Worm (Caenorhabditis elegans) whole organism, young adult: Measurements from ENCODE around the gene rps-2.

ENCODE experiments used
- C17E4.6 ChIP-seq: fragments of 200-800 bp; sonication (Bioruptor generic); IDR thresholded peaks from 2 replicates; pipeline ENCODE4 v1.3.6; 2022; ENCODE audit warnings: missing genetic modification reagents, missing genetic modification characterization, missing compliant biosample characterization
- F22D6.2 ChIP-seq: sonication (generic microtip); optimal IDR thresholded peaks from 2 replicates; lab custom pipeline; 2016; ENCODE audit warnings: mild to moderate bottlenecking, missing genetic modification characterization, missing compliant biosample characterization
- F23B12.7 ChIP-seq: sonication (generic microtip); optimal IDR thresholded peaks from 2 replicates; lab custom pipeline; 2017; ENCODE audit warnings: missing genetic modification characterization, mild to moderate bottlenecking, missing compliant biosample characterization, antibody characterized with exemption, moderate library complexity; ENCODE audit not compliant: insufficient read depth
- F33H1.4 ChIP-seq: fragments of 200-800 bp; sonication (Bioruptor generic); IDR thresholded peaks from 2 replicates; pipeline ENCODE4 v1.3.6; 2022; ENCODE audit warnings: missing genetic modification reagents, missing genetic modification characterization, missing compliant biosample characterization
- F37B4.10 ChIP-seq: fragments of 200-800 bp; sonication (Bioruptor generic); IDR thresholded peaks from 2 replicates; pipeline ENCODE4 v1.3.6; 2022; ENCODE audit warnings: missing genetic modification characterization, missing compliant biosample characterization
- F39B2.1 ChIP-seq: fragments of 200-800 bp; sonication (Bioruptor generic); IDR thresholded peaks from 2 replicates; pipeline ENCODE4 v1.3.6; 2022; ENCODE audit warnings: missing genetic modification reagents, missing genetic modification characterization, missing compliant biosample characterization
- F49E8.2 ChIP-seq: sonication (generic microtip); optimal IDR thresholded peaks from 3 replicates; lab custom pipeline; 2017; ENCODE audit warnings: missing genetic modification characterization, mild to moderate bottlenecking, missing compliant biosample characterization, antibody characterized with exemption, moderate library complexity; ENCODE audit not compliant: insufficient read depth
- F52B5.7 ChIP-seq: sonication (generic microtip); optimal IDR thresholded peaks from 2 replicates; lab custom pipeline; 2016; ENCODE audit warnings: mild to moderate bottlenecking, missing genetic modification characterization, missing compliant biosample characterization
- F55B11.4 ChIP-seq: sonication (generic microtip); optimal IDR thresholded peaks from 2 replicates; lab custom pipeline; 2016; ENCODE audit warnings: missing compliant biosample characterization, missing genetic modification characterization, borderline replicate concordance; ENCODE audit not compliant: insufficient read depth
- K11D2.4 ChIP-seq: fragments of 200-800 bp; sonication (Bioruptor generic); IDR thresholded peaks from 2 replicates; pipeline ENCODE4 v1.3.6; 2022; ENCODE audit warnings: missing genetic modification reagents, missing genetic modification characterization, missing compliant biosample characterization
- T07F8.4 ChIP-seq: sonication (generic microtip); optimal IDR thresholded peaks from 2 replicates; lab custom pipeline; 2016; ENCODE audit warnings: mild to moderate bottlenecking, missing genetic modification characterization, moderate library complexity, missing compliant biosample characterization
- Y53G8AR.9 ChIP-seq: fragments of 200-800 bp; sonication (Bioruptor generic); conservative IDR thresholded peaks from 2 replicates; pipeline ENCODE4 v1.3.6; 2022; ENCODE audit warnings: missing genetic modification reagents, missing genetic modification characterization, missing compliant biosample characterization
- aptf-2 ChIP-seq: fragments of 200-800 bp; sonication (Bioruptor generic); conservative IDR thresholded peaks from 2 replicates; pipeline ENCODE4 v1.3.6; 2022; ENCODE audit warnings: missing genetic modification reagents, missing genetic modification characterization, missing compliant biosample characterization
- athp-1 ChIP-seq: sonication (generic microtip); optimal IDR thresholded peaks from 2 replicates; lab custom pipeline; 2017; ENCODE audit warnings: mild to moderate bottlenecking, missing genetic modification characterization, missing compliant biosample characterization
- attf-3 ChIP-seq: fragments of 200-800 bp; sonication (Bioruptor generic); conservative IDR thresholded peaks from 2 replicates; pipeline ENCODE4 v1.3.6; 2022; ENCODE audit warnings: missing genetic modification reagents, missing genetic modification characterization, missing compliant biosample characterization
- attf-5 ChIP-seq: fragments of 200-800 bp; sonication (Bioruptor generic); optimal IDR thresholded peaks from 2 replicates; lab custom pipeline; 2018; ENCODE audit warnings: mild to moderate bottlenecking, missing genetic modification characterization, missing compliant biosample characterization
- ceh-27 ChIP-seq: fragments of 200-800 bp; sonication (Bioruptor generic); optimal IDR thresholded peaks from 2 replicates; lab custom pipeline; 2018; ENCODE audit warnings: mild to moderate bottlenecking, missing genetic modification characterization, moderate library complexity, missing compliant biosample characterization
- ceh-79 ChIP-seq: sonication (generic microtip); optimal IDR thresholded peaks from 2 replicates; lab custom pipeline; 2017; ENCODE audit warnings: mild to moderate bottlenecking, missing genetic modification characterization, missing compliant biosample characterization
- dox-1 ChIP-seq: fragments of 200-800 bp; sonication (Bioruptor generic); IDR thresholded peaks from 2 replicates; pipeline ENCODE4 v1.3.6; 2022; ENCODE audit warnings: missing genetic modification reagents, missing genetic modification characterization, missing compliant biosample characterization
- dpl-1 ChIP-seq: fragments of 150-350 bp; optimal IDR thresholded peaks from 2 replicates; lab custom pipeline; 2014; ENCODE audit warnings: missing biosample characterization, missing genetic modification reagents, missing genetic modification characterization
- egrh-3 ChIP-seq: fragments of 200-800 bp; sonication (Bioruptor generic); IDR thresholded peaks from 2 replicates; pipeline ENCODE4 v1.3.6; 2022; ENCODE audit warnings: missing genetic modification reagents, missing genetic modification characterization, missing compliant biosample characterization
- hmg-1.2 ChIP-seq: fragments of 200-800 bp; sonication (Bioruptor generic); IDR thresholded peaks from 2 replicates; pipeline ENCODE4 v1.3.6; 2022; ENCODE audit warnings: missing genetic modification reagents, missing genetic modification characterization, missing compliant biosample characterization
- let-526 ChIP-seq: fragments of 200-800 bp; sonication (Bioruptor generic); IDR thresholded peaks from 2 replicates; pipeline ENCODE4 v1.3.6; 2022; ENCODE audit warnings: missing genetic modification reagents, missing genetic modification characterization, missing compliant biosample characterization
- let-607 ChIP-seq, 2 experiments: fragments of 200-800 bp in 1 of 2; sonication (Bioruptor generic) in 1 of 2; sonication (generic microtip) in 1 of 2; optimal IDR thresholded peaks; 2 replicates each; lab custom pipeline; 2016 to 2018; ENCODE audit warnings: mild to moderate bottlenecking in 2 of 2, missing compliant biosample characterization in 2 of 2, missing genetic modification characterization in 2 of 2, moderate library complexity in 2 of 2, missing genotype in 1 of 2
- lin-40 ChIP-seq: sonication (generic microtip); optimal IDR thresholded peaks from 2 replicates; lab custom pipeline; 2016; ENCODE audit warnings: missing genetic modification characterization, mild to moderate bottlenecking, missing compliant biosample characterization, missing genotype, missing genetic modification reagents
- lin-54 ChIP-seq: fragments of 200-800 bp; sonication (Bioruptor generic); optimal IDR thresholded peaks from 2 replicates; lab custom pipeline; 2018; ENCODE audit warnings: mild to moderate bottlenecking, missing genetic modification characterization, missing compliant biosample characterization
- lsl-1 ChIP-seq: fragments of 200-800 bp; sonication (Bioruptor generic); optimal IDR thresholded peaks from 2 replicates; lab custom pipeline; 2018; ENCODE audit warnings: mild to moderate bottlenecking, missing genetic modification characterization, moderate library complexity, missing compliant biosample characterization
- madf-6 ChIP-seq: fragments of 200-800 bp; sonication (Bioruptor generic); IDR thresholded peaks from 2 replicates; pipeline ENCODE4 v1.3.6; 2022; ENCODE audit warnings: missing genetic modification reagents, missing genetic modification characterization, missing compliant biosample characterization
- mcd-1 ChIP-seq: fragments of 200-800 bp; sonication (Bioruptor generic); IDR thresholded peaks from 2 replicates; pipeline ENCODE4 v1.3.6; 2022; ENCODE audit warnings: missing genetic modification reagents, missing genetic modification characterization, missing compliant biosample characterization
- mel-28 ChIP-seq: sonication (generic microtip); optimal IDR thresholded peaks from 2 replicates; lab custom pipeline; 2016; ENCODE audit warnings: borderline replicate concordance, mild to moderate bottlenecking, missing genetic modification characterization, missing compliant biosample characterization
- nhr-27 ChIP-seq: fragments of 200-800 bp; sonication (Bioruptor generic); optimal IDR thresholded peaks from 2 replicates; lab custom pipeline; 2018; ENCODE audit warnings: mild to moderate bottlenecking, missing genetic modification characterization, moderate library complexity, missing compliant biosample characterization
- nhr-80 ChIP-seq: sonication (generic microtip); optimal IDR thresholded peaks from 2 replicates; lab custom pipeline; 2016; ENCODE audit warnings: missing genetic modification characterization, missing compliant biosample characterization
- rcor-1 ChIP-seq: fragments of 200-800 bp; sonication (Bioruptor generic); IDR thresholded peaks from 2 replicates; pipeline ENCODE4 v1.3.6; 2022; ENCODE audit warnings: missing genetic modification reagents, missing genetic modification characterization, missing compliant biosample characterization
- repo-1 ChIP-seq: sonication (generic microtip); optimal IDR thresholded peaks from 2 replicates; lab custom pipeline; 2017; ENCODE audit warnings: mild to moderate bottlenecking, missing genetic modification characterization, missing compliant biosample characterization
- rpc-1 ChIP-seq, 2 experiments: fragments of 150-350 bp in 1 of 2; sonication (generic microtip) in 1 of 2; optimal IDR thresholded peaks; 2 replicates each; lab custom pipeline; 2014 to 2018; ENCODE audit warnings: missing biosample characterization in 1 of 2, missing genetic modification characterization in 1 of 2, missing genetic modification reagents in 1 of 2, missing genotype in 1 of 2
- snpc-1.3 ChIP-seq: sonication (generic microtip); optimal IDR thresholded peaks from 2 replicates; lab custom pipeline; 2017; ENCODE audit warnings: missing genetic modification characterization, mild to moderate bottlenecking, missing compliant biosample characterization, antibody characterized with exemption, moderate library complexity, missing genotype, missing genetic modification reagents; ENCODE audit not compliant: insufficient read depth
- snpc-4 ChIP-seq, 5 experiments: fragments of 150-350 bp in 1 of 5; sonication (generic microtip) in 4 of 5; optimal IDR thresholded peaks; 2 replicates each; lab custom pipeline; 2014 to 2018; ENCODE audit warnings: missing genetic modification characterization in 5 of 5, missing biosample characterization in 3 of 5, antibody characterized with exemption in 2 of 5, mild to moderate bottlenecking in 2 of 5, missing compliant biosample characterization in 2 of 5, missing genotype in 2 of 5, moderate library complexity in 2 of 5, missing genetic modification reagents in 1 of 5
- tbp1 ChIP-seq: fragments of 200-800 bp; sonication (Bioruptor generic); optimal IDR thresholded peaks from 2 replicates; lab custom pipeline; 2018; ENCODE audit warnings: mild to moderate bottlenecking, missing genetic modification characterization, missing compliant biosample characterization
- tlf-1 ChIP-seq: fragments of 200-800 bp; sonication (Bioruptor generic); optimal IDR thresholded peaks from 2 replicates; lab custom pipeline; 2018; ENCODE audit warnings: mild to moderate bottlenecking, missing genetic modification characterization, missing compliant biosample characterization
- unc-130 ChIP-seq: sonication (generic microtip); optimal IDR thresholded peaks from 2 replicates; lab custom pipeline; 2016; ENCODE audit warnings: missing genetic modification reagents, missing genetic modification characterization, missing compliant biosample characterization
- unc-62 ChIP-seq: fragments of 150-350 bp; optimal IDR thresholded peaks from 2 replicates; lab custom pipeline; 2014; ENCODE audit warnings: missing biosample characterization, missing genetic modification reagents, missing genetic modification characterization
- xnd-1 ChIP-seq: sonication (generic microtip); optimal IDR thresholded peaks from 2 replicates; lab custom pipeline; 2016; ENCODE audit warnings: missing genotype, missing genetic modification reagents, missing genetic modification characterization, missing compliant biosample characterization
- zfh-2 ChIP-seq: fragments of 200-800 bp; sonication (Bioruptor generic); conservative IDR thresholded peaks from 2 replicates; pipeline ENCODE4 v1.3.6; 2022; ENCODE audit warnings: missing genetic modification reagents, missing genetic modification characterization, missing compliant biosample characterization
- zim-3 ChIP-seq: sonication (generic microtip); optimal IDR thresholded peaks from 2 replicates; lab custom pipeline; 2017; ENCODE audit warnings: mild to moderate bottlenecking, missing genetic modification characterization, moderate library complexity, missing compliant biosample characterization
- ztf-25 ChIP-seq: fragments of 200-800 bp; sonication (Bioruptor generic); IDR thresholded peaks from 2 replicates; pipeline ENCODE4 v1.3.6; 2022; ENCODE audit warnings: missing genetic modification reagents, missing genetic modification characterization, missing compliant biosample characterization
- ztf-28 ChIP-seq: fragments of 200-800 bp; sonication (Bioruptor generic); IDR thresholded peaks from 2 replicates; pipeline ENCODE4 v1.3.6; 2022; ENCODE audit warnings: missing genetic modification reagents, missing genetic modification characterization, missing compliant biosample characterization

Gene rps-2

ce11 chrIV:7909455-7910141, 16.6 kb downstream of the rps-2 start:
- TF ChIP-seq F23B12.7 (no peak), zim-3 (tag; lab: Kevin White, UChicago) (no peak), rpc-1 (optimal IDR thresholded peaks at IDR 0.05; lab: Kevin White, UChicago) (no peak), rpc-1 (tag; optimal IDR thresholded peaks at IDR 0.05; lab: Kevin White, UChicago) (no peak), madf-6 (GFP tag; lab: Robert Waterston, UW) (peak; percentile 75), repo-1 (no peak), ztf-28 (GFP tag; lab: Robert Waterston, UW) (no peak), egrh-3 (GFP tag; lab: Robert Waterston, UW) (0 out of 2 replicates have a peak, but pooled peaks have one; percentile 13), dox-1 (peak; percentile 52; the same call in 1 of the 2 replicates), tbp1 (GFP tag; lab: Kevin White, UChicago) (no peak), dpl-1 (GFP tag; lab: Kevin White, UChicago) (no peak), K11D2.4 (GFP tag; lab: Robert Waterston, UW) (no peak), mcd-1 (GFP tag; lab: Robert Waterston, UW) (0 out of 2 replicates have a peak, but pooled peaks have one; percentile 34), xnd-1 (peak; percentile 46), F49E8.2 (tag; lab: Kevin White, UChicago) (no peak), unc-62 (GFP tag; lab: Kevin White, UChicago) (no peak), hmg-1.2 (GFP tag; lab: Robert Waterston, UW) (peak; percentile 25; the same call in 1 of the 2 replicates), attf-3 (no peak), lin-54 (GFP tag; lab: Kevin White, UChicago) (peak; percentile 2), F37B4.10 (GFP tag; lab: Robert Waterston, UW) (no peak), attf-5 (no peak), F52B5.7 (tag; lab: Kevin White, UChicago) (no peak), ztf-25 (GFP tag; lab: Robert Waterston, UW) (no peak), let-526 (no peak), F39B2.1 (GFP tag; lab: Robert Waterston, UW) (no peak), unc-130 (GFP tag; lab: Kevin White, UChicago) (no peak), snpc-4 (GFP tag; optimal IDR thresholded peaks at IDR 0.05; lab: Kevin White, UChicago) (no peak), snpc-4 (tag; optimal IDR thresholded peaks at IDR 0.05; lab: Kevin White, UChicago) (peak in 3 of 4 experiments; percentile 3 to 50 (median 6)), athp-1 (tag; lab: Kevin White, UChicago) (no peak), Y53G8AR.9 (GFP tag; lab: Robert Waterston, UW) (no peak), aptf-2 (GFP tag; lab: Robert Waterston, UW) (no peak), nhr-27 (tag; lab: Kevin White, UChicago) (no peak), let-607 (tag; optimal IDR thresholded peaks at IDR 0.05; lab: Kevin White, UChicago) (no peak), rcor-1 (GFP tag; lab: Robert Waterston, UW) (no peak), nhr-80 (tag; lab: Kevin White, UChicago) (peak; percentile 6), lsl-1 (GFP tag; lab: Kevin White, UChicago) (peak; percentile 82), lin-40 (tag; lab: Kevin White, UChicago) (no peak), zfh-2 (GFP tag; lab: Robert Waterston, UW) (peak; percentile 70; the same call in 1 of the 2 replicates), F55B11.4 (tag; lab: Kevin White, UChicago) (no peak), F33H1.4 (GFP tag; lab: Robert Waterston, UW) (peak; percentile 82), snpc-1.3 (no peak), mel-28 (no peak), tlf-1 (no peak), T07F8.4 (tag; lab: Kevin White, UChicago) (no peak), C17E4.6 (GFP tag; lab: Robert Waterston, UW) (no peak), F22D6.2 (tag; lab: Kevin White, UChicago) (no peak), ceh-27 (GFP tag; lab: Kevin White, UChicago) (no peak), ceh-79 (tag; lab: Kevin White, UChicago) (no peak)
